Worm (Caenorhabditis elegans) whole organism, dauer: Measurements from ENCODE around the gene imph-1.

Source experiments
- unc-62 ChIP-seq: sonication (generic microtip); optimal IDR thresholded peaks from 2 replicates; lab custom pipeline; 2017; ENCODE audit warnings: missing biosample characterization, missing genetic modification reagents, missing genetic modification characterization

Gene imph-1

DNA sequence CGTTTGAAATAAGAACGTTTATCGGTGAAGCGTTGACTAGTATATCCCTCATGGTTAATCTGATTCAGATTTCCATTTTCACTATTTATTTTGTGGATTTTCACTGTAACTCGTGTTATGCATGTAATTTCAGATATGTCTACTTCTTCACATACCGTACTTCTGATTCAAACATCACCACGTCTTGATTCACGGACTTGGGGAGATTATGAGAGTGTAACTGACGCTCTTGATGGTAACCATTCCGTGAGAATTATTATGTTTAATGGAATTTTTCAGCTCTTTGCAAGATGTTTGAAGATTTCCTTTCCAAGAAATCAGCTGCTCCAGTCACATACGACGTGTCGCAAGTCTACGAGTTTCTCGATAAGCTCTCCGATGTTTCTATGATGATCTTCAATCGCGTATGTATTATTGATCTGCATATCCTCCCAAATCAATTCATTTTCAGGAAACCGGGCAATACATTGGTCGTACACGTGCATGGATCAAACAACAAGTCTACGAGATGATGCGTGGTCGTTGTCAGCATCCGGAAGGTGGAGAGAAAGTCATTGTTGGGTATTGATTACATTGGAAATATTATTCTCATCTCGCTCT lies 39.8 kb downstream of the imph-1 start, which contains the start of gene erh-2:
TSS of gene erh-2 (plus strand) at position 134 of the 600 bp plus-strand sequence.
- TF ChIP-seq unc-62 = no peak

DNA sequence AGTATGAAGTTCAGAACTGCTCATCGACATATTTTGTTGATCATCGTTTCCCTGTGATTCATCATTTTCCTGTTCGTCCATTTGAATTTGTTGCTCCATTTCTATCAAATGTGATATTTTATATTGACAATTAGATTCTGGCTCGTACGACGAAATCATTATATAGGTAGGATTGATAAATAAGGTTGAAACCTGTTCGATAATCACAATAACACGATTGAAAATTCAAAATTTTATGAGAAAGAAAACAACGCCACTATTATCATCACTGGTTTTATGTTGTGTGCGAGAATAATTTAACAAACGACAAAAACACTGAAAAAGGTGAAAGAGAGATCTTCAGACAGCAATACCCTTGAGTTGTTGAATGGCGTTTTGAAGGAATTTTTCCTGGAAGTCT lies 40.9 kb downstream of the imph-1 start, which contains the start of gene apc-11:
TSS of gene apc-11 (minus strand) at position 101 of the 400 bp plus-strand sequence.
- no peak for TF ChIP-seq unc-62

DNA sequence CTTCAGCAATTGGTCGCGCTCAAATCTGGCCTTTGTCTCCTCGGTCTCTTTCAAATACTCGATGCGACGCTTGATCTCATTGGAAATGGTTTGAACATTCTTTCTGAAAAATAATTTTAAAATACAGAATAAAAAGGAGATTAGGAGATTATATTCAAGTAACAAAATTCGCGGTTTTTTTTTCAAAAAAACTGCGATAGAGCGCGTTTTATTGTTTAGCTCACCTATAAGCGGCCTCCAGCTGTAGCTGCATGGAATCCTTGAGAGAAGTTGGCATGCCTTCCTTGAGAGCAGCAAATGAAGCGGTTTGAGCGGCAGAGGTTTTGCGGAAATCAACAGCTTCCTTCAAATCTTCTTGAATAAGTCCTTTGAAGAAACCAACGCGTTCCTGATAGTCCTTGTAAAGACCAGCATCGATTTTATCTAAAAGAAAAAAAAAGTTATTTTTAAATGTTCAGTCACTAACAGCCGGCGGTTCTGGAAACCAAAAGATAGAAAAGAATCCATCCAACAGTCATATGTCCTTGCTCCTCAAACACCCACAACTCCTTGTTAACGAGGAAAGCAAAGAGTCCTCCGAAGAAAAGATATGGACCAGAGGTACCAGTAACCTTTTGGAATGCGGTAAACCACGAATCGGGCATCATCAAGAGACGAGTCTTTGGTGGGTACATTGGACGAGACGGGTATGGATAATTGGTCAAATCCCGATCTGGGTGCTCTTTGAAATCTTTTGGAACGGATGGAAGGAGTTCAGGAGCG lies 41.5 kb downstream of the imph-1 start:
- TF ChIP-seq unc-62 = no peak

DNA sequence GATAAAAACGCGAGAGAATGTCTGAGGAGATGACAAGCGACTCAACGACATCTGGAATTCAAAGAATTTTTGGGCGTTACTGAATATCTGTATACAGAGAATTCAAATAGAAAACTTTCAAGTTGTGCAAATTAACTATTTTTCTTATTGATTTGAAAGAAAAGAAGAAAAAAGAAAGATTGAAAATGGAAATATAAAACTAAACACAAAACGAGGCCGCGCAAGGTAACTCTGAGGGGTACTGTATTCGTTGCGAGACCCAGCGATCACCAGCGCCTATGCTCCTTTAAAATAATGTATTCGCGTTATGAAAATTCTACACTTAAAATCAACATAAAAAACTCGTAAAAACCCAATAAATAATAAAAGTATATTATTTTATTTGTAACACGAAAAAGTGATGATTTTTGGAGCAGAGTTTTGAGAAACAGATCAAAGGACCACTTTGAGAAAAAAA lies 42.4 kb downstream of the imph-1 start, which contains the start of gene asb-1:
TSS of gene asb-1 (minus strand) at position 51 of the 457 bp plus-strand sequence.
- TF ChIP-seq unc-62 = no peak

DNA sequence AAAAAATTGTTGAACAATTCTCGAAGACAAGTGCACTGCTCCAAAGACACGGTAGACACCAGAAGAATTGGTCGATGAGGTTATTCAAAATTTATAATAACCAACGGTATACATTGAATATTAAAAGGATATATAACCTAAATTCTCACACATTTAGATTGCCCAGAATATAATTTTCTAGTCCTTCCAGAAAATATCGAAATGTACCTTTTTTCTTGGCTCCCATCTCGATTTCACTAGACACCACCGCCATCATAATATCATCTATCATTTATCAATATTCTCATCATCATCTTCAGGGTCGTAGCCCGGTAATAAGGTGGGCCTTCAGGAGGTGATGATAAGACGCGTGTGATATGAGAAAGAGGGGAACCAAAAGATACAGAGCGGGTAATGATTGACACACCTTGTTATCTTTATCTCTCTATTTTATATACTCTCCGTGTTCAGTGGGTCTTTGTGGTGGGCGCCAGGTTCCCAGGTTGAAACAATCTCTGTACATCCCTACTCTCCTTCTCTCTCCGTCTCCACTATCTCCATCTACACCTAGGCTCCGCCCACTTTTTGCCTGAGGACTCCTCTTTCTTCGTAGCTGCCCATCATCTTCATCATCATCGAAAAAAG lies 46.8 kb downstream of the imph-1 start, which contains the start of gene mab-21:
TSS of gene mab-21 (plus strand) at position 615 of the 624 bp plus-strand sequence.
- no peak for TF ChIP-seq unc-62

DNA sequence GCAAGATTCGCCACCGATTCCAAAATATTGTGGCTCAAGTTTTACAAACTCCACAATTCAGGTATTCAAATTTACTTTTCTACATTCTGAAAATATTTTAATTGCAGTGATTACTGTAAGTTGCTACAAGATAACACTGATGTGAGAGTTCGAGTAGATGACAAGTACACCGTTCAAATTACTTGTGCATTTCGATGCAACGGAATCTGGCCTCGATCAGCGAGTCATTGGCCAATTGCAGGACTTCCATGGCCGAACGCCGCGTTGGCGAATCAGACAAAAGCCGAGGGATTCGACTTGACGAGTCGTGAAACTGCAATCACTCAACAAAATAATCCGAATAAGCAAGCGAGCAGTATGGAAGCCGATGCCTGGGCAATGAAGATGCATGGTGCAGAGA lies 47.9 kb downstream of the imph-1 start:
- TF ChIP-seq unc-62 = no peak

DNA sequence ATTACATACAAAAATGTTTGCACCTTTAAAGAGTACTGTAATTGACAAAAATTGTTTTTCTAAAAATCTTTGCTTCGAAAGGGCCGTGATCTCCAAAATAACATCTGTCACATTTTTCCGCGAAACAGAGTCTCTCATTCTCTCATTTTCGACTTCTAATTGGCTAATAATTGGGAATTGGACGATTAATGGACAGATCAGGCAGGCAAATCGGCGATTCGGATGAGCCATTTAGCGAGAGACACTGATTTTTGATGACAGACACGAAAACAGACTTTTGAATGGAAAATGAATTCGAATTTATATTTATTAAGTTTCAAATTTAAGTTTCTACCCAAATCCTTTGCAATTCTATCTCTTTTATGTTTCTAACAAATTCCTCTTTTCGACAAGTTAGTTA lies 50.4 kb downstream of the imph-1 start:
- TF ChIP-seq unc-62 = no peak
